Fruit fly (Drosophila melanogaster) whole organism, prepupa: ENCODE measurements around the gene CG12728.
A peak's percentile ranks its signal among the peaks of the same experiment; 100 is the strongest.

Experiments
- CG15336 ChIP-seq: fragments of 200-800 bp; sonication (Bioruptor generic); IDR thresholded peaks from 2 replicates; pipeline ENCODE4 v1.3.6; 2022; ENCODE audit warnings: missing biosample characterization, missing genetic modification characterization
- CG16779 ChIP-seq: fragments of 200-800 bp; sonication (Bioruptor generic); optimal IDR thresholded peaks from 3 replicates; lab custom pipeline; 2017; ENCODE audit warnings: missing biosample characterization, mild to moderate bottlenecking, missing genetic modification characterization
- CG6854 ChIP-seq: fragments of 200-800 bp; sonication (Bioruptor generic); optimal IDR thresholded peaks from 2 replicates; lab custom pipeline; 2017; ENCODE audit warnings: missing biosample characterization, mild to moderate bottlenecking, missing genetic modification characterization
- CG8319 ChIP-seq: fragments of 200-800 bp; sonication (Bioruptor generic); optimal IDR thresholded peaks from 3 replicates; lab custom pipeline; 2016; ENCODE audit warnings: missing biosample characterization, missing genetic modification characterization
- Gug ChIP-seq: fragments of 200-800 bp; sonication (Bioruptor generic); IDR thresholded peaks from 2 replicates; pipeline ENCODE4 v1.3.6; 2022; ENCODE audit warnings: missing biosample characterization, missing genetic modification characterization

DNA sequence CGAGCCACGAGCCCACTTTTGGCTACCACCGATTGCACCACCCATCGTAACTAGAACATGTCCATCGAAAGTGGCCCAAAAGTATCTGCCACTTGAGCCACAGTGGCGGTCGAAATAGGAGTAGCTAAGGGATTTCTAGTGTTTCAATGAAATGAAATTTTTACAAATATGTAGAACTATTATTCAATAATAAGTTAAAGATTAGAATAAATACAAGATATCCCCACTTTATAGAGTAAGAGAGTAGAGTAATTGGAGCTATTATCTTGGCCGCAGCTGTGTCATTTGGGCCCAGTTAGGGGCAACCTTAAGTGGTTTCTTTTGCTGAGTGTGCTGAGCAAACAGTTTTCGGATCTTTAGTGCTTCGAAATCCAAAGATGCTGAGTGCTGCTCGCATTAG lies 47.0 kb downstream of the CG12728 start:
- no peak for TF ChIP-seq CG16779
- TF ChIP-seq Gug (GFP tag; lab: Robert Waterston, UW) = no peak
- TF ChIP-seq CG6854 = no peak
- TF ChIP-seq CG8319 (GFP tag; lab: Kevin White, UChicago) = no peak
- TF ChIP-seq CG15336 = peak; percentile 54; the same call in 1 of the 2 replicates
